Worm (Caenorhabditis elegans): ENCODE data around the gene F59A6.12.

The F59A6.12 gene

DNA sequence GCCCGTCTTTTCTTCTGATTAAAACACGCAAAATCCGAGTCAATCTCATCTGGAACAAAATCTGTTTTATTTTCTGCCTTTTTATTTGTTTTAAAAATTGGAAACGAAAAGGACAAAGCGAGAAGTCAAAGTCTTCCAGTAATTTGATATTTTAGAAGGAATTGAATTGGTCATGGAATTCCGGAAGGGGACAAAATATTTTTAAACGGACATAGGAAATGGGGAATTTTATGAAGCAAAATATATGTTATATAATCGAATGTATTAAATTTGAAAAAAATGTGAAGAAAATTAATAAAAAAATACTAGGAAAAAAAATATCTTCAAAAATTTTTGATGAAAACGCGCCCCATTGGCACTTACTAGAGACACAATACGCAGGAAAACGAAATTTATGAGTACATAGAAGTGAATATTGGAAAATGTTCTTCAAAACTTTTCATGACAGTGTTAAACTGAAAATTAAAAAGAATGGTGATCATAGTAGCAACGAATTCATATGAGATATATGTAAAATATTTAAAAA lies 28.8 kb upstream of the F59A6.12 start, which contains the start of gene F33G12.7:
TSS of gene F33G12.7 (minus strand) at position 51 of the 526 bp plus-strand sequence.
- no peak for TF ChIP-seq hlh-4 (tag; optimal IDR thresholded peaks at IDR 0.05)
- peak in 2 of 3 experiments; percentile 16 to 59 for TF ChIP-seq dpl-1 (GFP tag; optimal IDR thresholded peaks at IDR 0.05)
- TF ChIP-seq efl-1 (optimal IDR thresholded peaks at IDR 0.05) = peak in 1 of 2 experiments; percentile 22
- peak; percentile 46 to 84 for TF ChIP-seq efl-1 (GFP tag; optimal IDR thresholded peaks at IDR 0.05 in 1 of 2)
- TF ChIP-seq fkh-8 (tag; optimal IDR thresholded peaks at IDR 0.05) = no peak
- no peak for TF ChIP-seq fos-1 (tag; optimal IDR thresholded peaks at IDR 0.05)
- peak in 1 of 2 experiments; percentile 50 for TF ChIP-seq lin-35 (GFP tag; optimal IDR thresholded peaks at IDR 0.05)
- TF ChIP-seq lsy-2 (tag; optimal IDR thresholded peaks at IDR 0.05) = peak in 1 of 2 experiments; percentile 43
- no peak for TF ChIP-seq nhr-12 (tag; optimal IDR thresholded peaks at IDR 0.05)

DNA sequence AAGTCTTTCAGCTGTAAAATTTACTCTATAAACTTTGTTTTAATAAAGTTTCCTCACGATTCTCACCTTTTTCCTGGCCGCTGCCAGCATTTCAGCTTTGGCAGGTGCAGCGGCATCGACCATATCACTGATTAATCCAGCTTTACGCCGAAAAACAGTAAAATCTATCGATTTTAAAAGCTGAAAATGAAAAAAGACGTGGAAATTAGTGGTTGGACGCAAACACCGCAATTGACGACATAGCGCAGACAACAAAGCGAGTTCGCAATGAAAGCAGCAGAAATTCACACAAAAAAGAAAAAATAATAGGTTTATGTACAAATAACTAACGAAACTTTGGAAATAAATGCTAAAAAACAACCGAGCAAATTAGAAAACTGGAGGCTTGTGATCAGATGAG lies 28.0 kb upstream of the F59A6.12 start, which contains the start of gene golg-2:
TSS of gene golg-2 (minus strand) at position 180 of the 400 bp plus-strand sequence.
- TF ChIP-seq lin-35 (GFP tag; optimal IDR thresholded peaks at IDR 0.05) = peak in 1 of 2 experiments; percentile 55
- no peak for TF ChIP-seq hpl-2 (GFP tag; optimal IDR thresholded peaks at IDR 0.05)
- peak; percentile 6 to 31 for TF ChIP-seq lsy-2 (tag; optimal IDR thresholded peaks at IDR 0.05)
- TF ChIP-seq mep-1 (tag; optimal IDR thresholded peaks at IDR 0.05) = peak; percentile 29
- no peak for TF ChIP-seq C16A3.4 (tag; optimal IDR thresholded peaks at IDR 0.05)
- no peak for TF ChIP-seq zag-1 (tag; optimal IDR thresholded peaks at IDR 0.05)
- TF ChIP-seq dpl-1 (GFP tag; optimal IDR thresholded peaks at IDR 0.05) = peak in 1 of 3 experiments; percentile 42
- no peak for TF ChIP-seq ztf-4 (tag; optimal IDR thresholded peaks at IDR 0.05)
- no peak for TF ChIP-seq nhr-77 (tag; optimal IDR thresholded peaks at IDR 0.05)
- TF ChIP-seq blmp-1 (tag; optimal IDR thresholded peaks at IDR 0.05) = peak; percentile 20
- TF ChIP-seq lin-39 (tag; optimal IDR thresholded peaks at IDR 0.05) = no peak
- peak; percentile 10 to 33 for TF ChIP-seq efl-1 (optimal IDR thresholded peaks at IDR 0.05)
- TF ChIP-seq efl-1 (GFP tag; optimal IDR thresholded peaks at IDR 0.05 in 1 of 2) = peak; percentile 38 to 84
- TF ChIP-seq nhr-84 (tag; optimal IDR thresholded peaks at IDR 0.05) = no peak
- TF ChIP-seq F16B12.6 (tag; optimal IDR thresholded peaks at IDR 0.05) = peak; percentile 79
- TF ChIP-seq nhr-237 (tag; optimal IDR thresholded peaks at IDR 0.05) = no peak
- no peak for TF ChIP-seq hlh-4 (tag; optimal IDR thresholded peaks at IDR 0.05)
- TF ChIP-seq dsc-1 (tag; optimal IDR thresholded peaks at IDR 0.05) = no peak
- no peak for TF ChIP-seq nhr-28 (tag; optimal IDR thresholded peaks at IDR 0.05)
- TF ChIP-seq nhr-76 (tag; optimal IDR thresholded peaks at IDR 0.05) = no peak
- no peak for TF ChIP-seq ztf-11 (tag; optimal IDR thresholded peaks at IDR 0.05)
- TF ChIP-seq tlp-1 (tag; optimal IDR thresholded peaks at IDR 0.05) = no peak

DNA sequence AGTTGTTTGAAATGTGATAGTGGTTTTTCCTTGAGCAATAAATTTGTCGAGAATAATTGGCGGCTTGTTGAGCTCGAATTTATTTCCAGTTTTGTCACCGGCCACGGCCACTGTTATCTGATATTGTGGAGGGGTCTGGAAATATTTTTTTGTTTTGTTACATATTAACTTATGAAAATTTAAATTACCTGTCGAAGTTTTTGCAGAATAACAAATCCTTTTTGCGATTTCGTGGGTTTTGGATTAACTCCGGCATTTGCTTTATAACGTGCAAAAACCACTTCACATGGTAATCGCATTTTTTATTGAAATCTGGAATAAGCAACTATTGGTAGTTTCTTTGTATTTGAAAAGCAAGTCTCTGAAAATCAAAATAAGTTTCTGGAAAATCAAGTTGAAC lies 24.2 kb upstream of the F59A6.12 start, which contains the start of gene lrr-1:
TSS of gene lrr-1 (minus strand) at position 312 of the 400 bp plus-strand sequence.
- TF ChIP-seq ces-1 (GFP tag; optimal IDR thresholded peaks at IDR 0.05) (no peak), efl-1 (optimal IDR thresholded peaks at IDR 0.05) (no peak), efl-1 (GFP tag; optimal IDR thresholded peaks at IDR 0.05 in 1 of 2) (peak in 1 of 2 experiments; percentile 53)

DNA sequence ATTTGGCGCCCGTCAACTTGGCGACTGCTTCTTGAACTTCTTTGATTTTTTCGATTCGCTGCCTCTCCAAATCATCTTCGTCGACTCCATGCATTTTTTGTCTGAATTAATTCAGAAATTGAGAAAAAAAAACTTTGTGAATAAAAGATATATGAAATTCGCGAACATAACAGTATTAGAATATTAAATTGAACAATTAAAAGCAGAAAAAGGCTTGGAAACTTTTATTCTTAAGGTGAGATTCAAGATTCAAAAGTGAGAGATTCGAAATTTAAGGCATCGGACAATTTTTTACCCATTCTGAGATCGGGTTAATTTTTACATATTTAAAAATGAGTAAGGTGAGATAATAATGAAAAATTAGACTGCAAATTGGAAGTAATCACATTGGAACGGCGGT lies 22.1 kb upstream of the F59A6.12 start, which contains the start of gene F33G12.3:
TSS of gene F33G12.3 (minus strand) at position 101 of the 400 bp plus-strand sequence.
- TF ChIP-seq unc-86 (tag; optimal IDR thresholded peaks at IDR 0.05) = no peak
- no peak for TF ChIP-seq lin-35 (GFP tag; optimal IDR thresholded peaks at IDR 0.05)
- TF ChIP-seq nhr-20 (tag; optimal IDR thresholded peaks at IDR 0.05) = no peak
- no peak for TF ChIP-seq blmp-1 (tag; optimal IDR thresholded peaks at IDR 0.05)
- no peak for TF ChIP-seq hlh-4 (tag; optimal IDR thresholded peaks at IDR 0.05)

DNA sequence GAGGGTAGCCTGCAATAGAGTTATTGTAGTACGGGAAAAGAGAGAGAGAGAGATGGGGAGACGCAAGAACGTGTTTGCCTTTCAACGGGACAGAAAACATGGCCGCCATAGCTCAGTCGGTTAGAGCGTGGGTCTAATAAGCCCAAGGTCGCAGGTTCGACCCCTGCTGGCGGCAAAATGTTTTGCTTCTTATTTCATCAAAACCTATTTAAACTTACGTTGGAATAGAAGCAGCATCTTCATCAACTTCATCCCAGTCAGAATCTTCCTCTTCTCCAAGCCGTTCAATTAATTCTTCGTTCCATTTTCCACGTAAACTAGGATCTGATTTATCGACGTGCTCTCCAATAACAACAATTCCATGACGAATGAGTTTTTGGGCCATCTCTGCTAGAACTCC lies 20.8 kb upstream of the F59A6.12 start:
- TF ChIP-seq ceh-82 (tag; optimal IDR thresholded peaks at IDR 0.05) (peak in 1 of 3 experiments; percentile 56), mef-2 (tag; optimal IDR thresholded peaks at IDR 0.05) (no peak), nhr-19 (GFP tag; conservative IDR thresholded peaks at IDR 0.05) (peak; percentile 70), unc-62 (GFP tag; optimal IDR thresholded peaks at IDR 0.05) (no peak), lin-39 (tag; optimal IDR thresholded peaks at IDR 0.05) (no peak), dsc-1 (tag; optimal IDR thresholded peaks at IDR 0.05) (peak; percentile 66), snpc-4 (tag; optimal IDR thresholded peaks at IDR 0.05) (no peak), pqm-1 (tag; optimal IDR thresholded peaks at IDR 0.05) (no peak), nhr-28 (tag; optimal IDR thresholded peaks at IDR 0.05) (no peak), nhr-71 (tag; optimal IDR thresholded peaks at IDR 0.05) (peak; percentile 71), egl-13 (tag; optimal IDR thresholded peaks at IDR 0.05) (no peak), nhr-76 (tag; optimal IDR thresholded peaks at IDR 0.05) (no peak), tbx-2 (tag; optimal IDR thresholded peaks at IDR 0.05) (peak; percentile 27), Y116A8C.19 (tag; optimal IDR thresholded peaks at IDR 0.05; ENCODE audit: borderline replicate concordance) (no peak), swsn-7 (tag; optimal IDR thresholded peaks at IDR 0.05) (peak; percentile 60), hpl-2 (GFP tag; optimal IDR thresholded peaks at IDR 0.05) (no peak), skn-1 (tag; optimal IDR thresholded peaks at IDR 0.05) (no peak), fkh-4 (tag; optimal IDR thresholded peaks at IDR 0.05; ENCODE audit: borderline replicate concordance) (no peak), ceh-90 (tag; optimal IDR thresholded peaks at IDR 0.05) (no peak), pag-3 (tag; optimal IDR thresholded peaks at IDR 0.05; ENCODE audit: borderline replicate concordance, insufficient read depth) (no peak), efl-1 (optimal IDR thresholded peaks at IDR 0.05) (peak; percentile 54 to 59), efl-1 (GFP tag; optimal IDR thresholded peaks at IDR 0.05 in 1 of 2) (peak; percentile 51 to 95), lin-15B (tag; optimal IDR thresholded peaks at IDR 0.05) (no peak)

Measured in whole organism, L1 larva.